Fruit fly (Drosophila melanogaster) whole organism, prepupa: ENCODE measurements around the gene Clic.

ENCODE experiments used
- CG10669 ChIP-seq: fragments of 200-800 bp; sonication (Bioruptor generic); optimal IDR thresholded peaks from 3 replicates; lab custom pipeline; 2018; ENCODE audit warnings: missing biosample characterization, mild to moderate bottlenecking, missing genetic modification characterization, moderate library complexity
- CG11762 ChIP-seq: fragments of 200-800 bp; sonication (Bioruptor generic); optimal IDR thresholded peaks from 3 replicates; lab custom pipeline; 2016; ENCODE audit warnings: missing biosample characterization, missing genetic modification characterization; ENCODE audit not compliant: insufficient read depth
- CG11902 ChIP-seq: fragments of 200-800 bp; sonication (Bioruptor generic); optimal IDR thresholded peaks from 3 replicates; lab custom pipeline; 2016; ENCODE audit warnings: missing biosample characterization, missing genetic modification characterization
- CG1621 ChIP-seq: fragments of 200-800 bp; sonication (Bioruptor generic); optimal IDR thresholded peaks from 3 replicates; lab custom pipeline; 2018; ENCODE audit warnings: missing biosample characterization, mild to moderate bottlenecking, missing genetic modification characterization
- CG3032 ChIP-seq: fragments of 200-800 bp; optimal IDR thresholded peaks from 2 replicates; lab custom pipeline; 2019; ENCODE audit warnings: missing biosample characterization, mild to moderate bottlenecking, missing genetic modification characterization, moderate library complexity
- CG32006 ChIP-seq: fragments of 200-800 bp; sonication (Bioruptor generic); optimal IDR thresholded peaks from 3 replicates; lab custom pipeline; 2017; ENCODE audit warnings: missing biosample characterization, mild to moderate bottlenecking, missing genetic modification characterization
- CG34406 ChIP-seq: fragments of 200-800 bp; sonication (Bioruptor generic); optimal IDR thresholded peaks from 3 replicates; lab custom pipeline; 2016; ENCODE audit warnings: missing biosample characterization, missing genetic modification characterization
- CG3919 ChIP-seq: fragments of 200-800 bp; sonication (Bioruptor generic); optimal IDR thresholded peaks from 3 replicates; lab custom pipeline; 2016; ENCODE audit warnings: missing biosample characterization, missing genetic modification characterization
- CG4318 ChIP-seq: fragments of 200-800 bp; sonication (Bioruptor generic); optimal IDR thresholded peaks from 3 replicates; lab custom pipeline; 2017; ENCODE audit warnings: missing biosample characterization, mild to moderate bottlenecking, missing genetic modification characterization
- CG6163 ChIP-seq: fragments of 200-800 bp; sonication (Bioruptor generic); IDR thresholded peaks from 3 replicates; pipeline ENCODE4 v1.3.6; 2022; ENCODE audit warnings: missing biosample characterization, missing genetic modification characterization
- CG6792 ChIP-seq: fragments of 200-800 bp; sonication (Bioruptor generic); optimal IDR thresholded peaks from 3 replicates; lab custom pipeline; 2016; ENCODE audit warnings: missing biosample characterization, missing genetic modification characterization
- CG6808 ChIP-seq: fragments of 200-800 bp; sonication (Bioruptor generic); optimal IDR thresholded peaks from 3 replicates; lab custom pipeline; 2017; ENCODE audit warnings: missing biosample characterization, missing genetic modification characterization, mild to moderate bottlenecking, moderate library complexity, missing genetic modification reagents
- CG7368 ChIP-seq: fragments of 200-800 bp; sonication (Bioruptor generic); optimal IDR thresholded peaks from 3 replicates; lab custom pipeline; 2016; ENCODE audit warnings: missing biosample characterization, missing genetic modification characterization
- CG8119 ChIP-seq: fragments of 200-800 bp; sonication (Bioruptor generic); IDR thresholded peaks from 3 replicates; pipeline ENCODE4 v1.3.6; 2022; ENCODE audit warnings: missing biosample characterization, missing genetic modification characterization
- CG8632 ChIP-seq: fragments of 200-800 bp; sonication (Bioruptor generic); optimal IDR thresholded peaks from 3 replicates; lab custom pipeline; 2016; ENCODE audit warnings: missing biosample characterization, missing genetic modification characterization
- Eip75B ChIP-seq: fragments of 200-800 bp; sonication (Bioruptor generic); optimal IDR thresholded peaks from 3 replicates; lab custom pipeline; 2016; ENCODE audit warnings: missing biosample characterization, missing genetic modification characterization
- Eip78C ChIP-seq: fragments of 200-800 bp; sonication (Bioruptor generic); peaks from one replicate; lab custom pipeline; 2016; ENCODE audit warnings: missing biosample characterization, missing genetic modification characterization
- Eip93F ChIP-seq: fragments of 200-800 bp; sonication (Bioruptor generic); optimal IDR thresholded peaks from 2 replicates; lab custom pipeline; 2016; ENCODE audit warnings: missing biosample characterization, mild to moderate bottlenecking, missing genetic modification characterization
- Ets96B ChIP-seq: fragments of 200-800 bp; optimal IDR thresholded peaks from 2 replicates; lab custom pipeline; 2019; ENCODE audit warnings: missing biosample characterization, mild to moderate bottlenecking, missing genetic modification characterization, moderate library complexity
- Hr39 ChIP-seq: fragments of 200-800 bp; sonication (Bioruptor generic); optimal IDR thresholded peaks from 2 replicates; lab custom pipeline; 2016; ENCODE audit warnings: missing biosample characterization, missing genetic modification characterization
- Hr4 ChIP-seq: fragments of 200-800 bp; sonication (Bioruptor generic); optimal IDR thresholded peaks from 3 replicates; lab custom pipeline; 2016; ENCODE audit warnings: missing biosample characterization, missing genetic modification characterization
- Lpt ChIP-seq: fragments of 200-800 bp; sonication (Bioruptor generic); optimal IDR thresholded peaks from 3 replicates; lab custom pipeline; 2016; ENCODE audit warnings: missing biosample characterization, missing genetic modification characterization
- Met ChIP-seq: fragments of 200-800 bp; sonication (Bioruptor generic); optimal IDR thresholded peaks from 3 replicates; lab custom pipeline; 2016; ENCODE audit warnings: missing biosample characterization, missing genetic modification characterization
- Smox ChIP-seq: fragments of 200-800 bp; sonication (Bioruptor generic); optimal IDR thresholded peaks from 3 replicates; lab custom pipeline; 2016; ENCODE audit warnings: missing biosample characterization, missing genetic modification characterization
- dsx ChIP-seq: fragments of 200-800 bp; optimal IDR thresholded peaks from 3 replicates; lab custom pipeline; 2019; ENCODE audit warnings: missing biosample characterization, mild to moderate bottlenecking, missing genetic modification characterization, moderate library complexity; ENCODE audit not compliant: poor library complexity, severe bottlenecking
- esn ChIP-seq: fragments of 200-800 bp; sonication (Bioruptor generic); optimal IDR thresholded peaks from 2 replicates; lab custom pipeline; 2016; ENCODE audit warnings: missing biosample characterization, mild to moderate bottlenecking, missing genetic modification characterization, moderate library complexity
- fd85E ChIP-seq: fragments of 200-800 bp; sonication (Bioruptor generic); optimal IDR thresholded peaks from 3 replicates; lab custom pipeline; 2016; ENCODE audit warnings: missing biosample characterization, missing genetic modification characterization
- fkh ChIP-seq: fragments of 200-800 bp; sonication (Bioruptor generic); optimal IDR thresholded peaks from 3 replicates; lab custom pipeline; 2017; ENCODE audit warnings: missing biosample characterization, mild to moderate bottlenecking, missing genetic modification characterization, moderate library complexity
- net ChIP-seq: fragments of 200-800 bp; sonication (Bioruptor generic); optimal IDR thresholded peaks from 3 replicates; lab custom pipeline; 2016; ENCODE audit warnings: missing biosample characterization, missing genetic modification characterization
- pdm3 ChIP-seq: fragments of 200-800 bp; sonication (Bioruptor generic); optimal IDR thresholded peaks from 3 replicates; lab custom pipeline; 2016; ENCODE audit warnings: missing biosample characterization, missing genetic modification characterization
- ss ChIP-seq, 2 experiments: fragments of 200-800 bp; sonication (Bioruptor generic); optimal IDR thresholded peaks; 2 replicates in 1 of 2; 3 replicates in 1 of 2; lab custom pipeline; 2017 to 2018; ENCODE audit warnings: mild to moderate bottlenecking in 2 of 2, missing biosample characterization in 2 of 2, missing genetic modification characterization in 2 of 2, moderate library complexity in 1 of 2
- svp ChIP-seq: fragments of 200-800 bp; sonication (Bioruptor generic); peaks from one replicate; lab custom pipeline; 2016; ENCODE audit warnings: missing biosample characterization, missing genetic modification characterization

Clic gene

DNA sequence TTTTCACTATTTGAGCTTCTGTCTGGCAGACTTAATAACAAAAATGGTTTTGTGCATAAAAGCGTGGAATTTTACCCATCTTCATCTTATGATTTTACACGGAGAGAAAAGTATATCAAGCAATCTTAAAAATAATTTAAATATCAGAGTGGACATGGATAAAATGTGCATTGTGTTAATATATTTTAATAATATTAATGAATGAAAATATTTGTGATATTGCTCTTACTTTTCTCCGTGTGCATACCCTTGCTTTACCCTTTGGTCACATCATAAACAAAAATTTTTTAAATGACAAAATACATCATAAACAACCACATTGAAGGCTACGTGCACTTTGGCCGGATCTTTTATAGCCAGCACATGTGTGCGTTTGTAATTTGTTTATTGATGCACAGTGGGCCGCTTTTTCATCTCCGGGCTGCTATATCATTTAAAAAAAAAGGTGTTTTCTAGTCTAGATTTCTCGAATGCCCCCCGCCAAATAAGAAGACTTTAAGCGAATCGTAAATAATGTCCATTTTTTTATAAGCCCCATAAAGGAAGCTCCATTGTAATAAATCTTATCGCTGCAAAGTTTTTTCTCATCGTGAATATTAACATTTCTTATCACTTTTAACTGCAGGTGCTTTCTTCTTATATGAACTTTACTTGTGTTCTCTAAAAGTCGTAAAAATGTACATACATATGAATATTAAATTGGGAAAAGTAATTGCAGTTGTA lies 57.5 kb downstream of the Clic start (continued):
- TF ChIP-seq CG7368: no peak
- peak; percentile 40 for TF ChIP-seq net (GFP tag; lab: Kevin White, UChicago)
- no peak for TF ChIP-seq Eip93F
- TF ChIP-seq CG11762 (GFP tag; lab: Kevin White, UChicago): no peak
- TF ChIP-seq CG6792 (GFP tag; lab: Kevin White, UChicago): peak; percentile 8
- TF ChIP-seq Eip78C (GFP tag; lab: Kevin White, UChicago): peak; percentile 73
- no peak for TF ChIP-seq CG1621 (tag; lab: Kevin White, UChicago)
- TF ChIP-seq Smox (GFP tag; lab: Kevin White, UChicago): peak; percentile 31
- peak; percentile 40 for TF ChIP-seq Hr39 (GFP tag; lab: Kevin White, UChicago)
- TF ChIP-seq CG6808 (GFP tag; lab: Kevin White, UChicago): no peak
- TF ChIP-seq svp (GFP tag; lab: Kevin White, UChicago): peak; percentile 82
- peak; percentile 63 for TF ChIP-seq CG8119 (GFP tag; lab: Robert Waterston, UW)
- TF ChIP-seq Ets96B (tag; lab: Kevin White, UChicago): peak; percentile 35
- TF ChIP-seq Eip75B: peak; percentile 34
- TF ChIP-seq fkh (GFP tag; lab: Kevin White, UChicago): no peak
- TF ChIP-seq fd85E (GFP tag; lab: Kevin White, UChicago): no peak
- TF ChIP-seq ss (GFP tag; optimal IDR thresholded peaks at IDR 0.05; lab: Kevin White, UChicago): no peak
- TF ChIP-seq pdm3 (GFP tag; lab: Kevin White, UChicago): peak; percentile 54
- peak; percentile 13 for TF ChIP-seq Lpt
- peak; percentile 28 for TF ChIP-seq CG3032 (tag; lab: Kevin White, UChicago)
- peak; percentile 56 for TF ChIP-seq Hr4 (GFP tag; lab: Kevin White, UChicago)
- TF ChIP-seq CG34406 (GFP tag; lab: Kevin White, UChicago): peak; percentile 31
- TF ChIP-seq Met (GFP tag; lab: Kevin White, UChicago): peak; percentile 37
- TF ChIP-seq CG11902 (GFP tag; lab: Kevin White, UChicago): no peak
- TF ChIP-seq CG4318 (GFP tag; lab: Kevin White, UChicago): peak; percentile 51
- TF ChIP-seq CG32006 (GFP tag; lab: Kevin White, UChicago): peak; percentile 73
- peak; percentile 53 for TF ChIP-seq CG3919 (GFP tag; lab: Kevin White, UChicago)
- TF ChIP-seq esn: peak; percentile 62
- no peak for TF ChIP-seq CG8632 (GFP tag; lab: Kevin White, UChicago)
- peak; percentile 67; the same call in 1 of the 3 replicates for TF ChIP-seq CG6163 (GFP tag; lab: Robert Waterston, UW)
- TF ChIP-seq dsx (GFP tag; lab: Kevin White, UChicago): no peak
- TF ChIP-seq CG10669: peak; percentile 7
